Worm (Caenorhabditis elegans) whole organism, L1 larva: ENCODE data around the gene C05C9.2.
A peak's percentile ranks its signal among the peaks of the same experiment; 100 is the strongest.

ENCODE experiments used
- C04F5.9 ChIP-seq: sonication (generic microtip); optimal IDR thresholded peaks from 2 replicates; lab custom pipeline; 2016; ENCODE audit warnings: missing genetic modification characterization, missing compliant biosample characterization
- C16A3.4 ChIP-seq: fragments of 150-350 bp; optimal IDR thresholded peaks from 2 replicates; lab custom pipeline; 2014; ENCODE audit warnings: missing biosample characterization, missing genetic modification characterization
- C34B4.2 ChIP-seq: sonication (generic microtip); optimal IDR thresholded peaks from 2 replicates; lab custom pipeline; 2017; ENCODE audit warnings: mild to moderate bottlenecking, missing genetic modification characterization, missing compliant biosample characterization
- F16B12.6 ChIP-seq: fragments of 150-350 bp; optimal IDR thresholded peaks from 2 replicates; lab custom pipeline; 2014; ENCODE audit warnings: missing biosample characterization, missing genetic modification characterization
- aly-2 ChIP-seq: fragments of 150-350 bp; optimal IDR thresholded peaks from 2 replicates; lab custom pipeline; 2014; ENCODE audit warnings: missing biosample characterization, missing genetic modification characterization
- blmp-1 ChIP-seq: fragments of 150-350 bp; optimal IDR thresholded peaks from 2 replicates; lab custom pipeline; 2014; ENCODE audit warnings: missing biosample characterization, missing genetic modification characterization
- ceh-63 ChIP-seq: fragments of 200-800 bp; sonication (Bioruptor generic); optimal IDR thresholded peaks from 2 replicates; lab custom pipeline; 2018; ENCODE audit warnings: mild to moderate bottlenecking, missing genetic modification characterization, missing compliant biosample characterization
- ceh-8 ChIP-seq: fragments of 200-800 bp; sonication (Bioruptor generic); optimal IDR thresholded peaks from 2 replicates; lab custom pipeline; 2018; ENCODE audit warnings: mild to moderate bottlenecking, missing genetic modification characterization, moderate library complexity, missing compliant biosample characterization
- ces-1 ChIP-seq: fragments of 150-350 bp; optimal IDR thresholded peaks from 2 replicates; lab custom pipeline; 2014; ENCODE audit warnings: missing biosample characterization, missing genetic modification reagents, missing genetic modification characterization
- dpl-1 ChIP-seq, 3 experiments: fragments of 150-350 bp in 2 of 3; sonication (generic microtip) in 1 of 3; optimal IDR thresholded peaks; 2 replicates each; lab custom pipeline; 2014 to 2017; ENCODE audit warnings: missing biosample characterization in 3 of 3, missing genetic modification characterization in 3 of 3, missing genetic modification reagents in 3 of 3
- dsc-1 ChIP-seq: sonication (generic microtip); optimal IDR thresholded peaks from 2 replicates; lab custom pipeline; 2016; ENCODE audit warnings: mild to moderate bottlenecking, missing genetic modification characterization, missing compliant biosample characterization
- efl-3 ChIP-seq: fragments of 200-800 bp; sonication (Bioruptor generic); optimal IDR thresholded peaks from 2 replicates; lab custom pipeline; 2018; ENCODE audit warnings: mild to moderate bottlenecking, missing genetic modification characterization, missing compliant biosample characterization
- egl-13 ChIP-seq: sonication (generic microtip); optimal IDR thresholded peaks from 2 replicates; lab custom pipeline; 2016; ENCODE audit warnings: missing genotype, missing genetic modification reagents, missing genetic modification characterization, missing compliant biosample characterization
- elt-2 ChIP-seq: sonication (generic microtip); optimal IDR thresholded peaks from 2 replicates; lab custom pipeline; 2016; ENCODE audit warnings: missing genetic modification characterization, mild to moderate bottlenecking, inconsistent platforms, missing compliant biosample characterization, missing genetic modification reagents
- elt-3 ChIP-seq, 6 experiments: fragments of 150-350 bp in 1 of 6; sonication (generic microtip); optimal IDR thresholded peaks; 2 replicates each; lab custom pipeline; 2017 to 2018; ENCODE audit warnings: missing biosample characterization in 6 of 6, missing genetic modification characterization in 6 of 6, inconsistent platforms in 1 of 6
- fkh-10 ChIP-seq: sonication (generic microtip); optimal IDR thresholded peaks from 2 replicates; lab custom pipeline; 2017; ENCODE audit warnings: missing biosample characterization, missing genetic modification reagents, missing genetic modification characterization
- fos-1 ChIP-seq: fragments of 150-350 bp; optimal IDR thresholded peaks from 2 replicates; lab custom pipeline; 2014; ENCODE audit warnings: missing biosample characterization, missing genetic modification characterization
- grh-1 ChIP-seq: fragments of 200-800 bp; sonication (Bioruptor generic); IDR thresholded peaks from 2 replicates; pipeline ENCODE4 v1.3.6; 2022; ENCODE audit warnings: missing genetic modification reagents, missing genetic modification characterization, missing compliant biosample characterization
- hpl-2 ChIP-seq: fragments of 150-350 bp; optimal IDR thresholded peaks from 2 replicates; lab custom pipeline; 2014; ENCODE audit warnings: missing biosample characterization, missing genetic modification reagents, missing genetic modification characterization
- jun-1 ChIP-seq: fragments of 150-350 bp; optimal IDR thresholded peaks from 2 replicates; lab custom pipeline; 2014; ENCODE audit warnings: missing biosample characterization, missing genetic modification reagents, missing genetic modification characterization
- lin-14 ChIP-seq: fragments of 200-800 bp; sonication (Bioruptor generic); optimal IDR thresholded peaks from 2 replicates; lab custom pipeline; 2018; ENCODE audit warnings: mild to moderate bottlenecking, missing genetic modification characterization, moderate library complexity, missing compliant biosample characterization
- lin-35 ChIP-seq, 2 experiments: fragments of 150-350 bp; optimal IDR thresholded peaks; 2 replicates each; lab custom pipeline; 2014; ENCODE audit warnings: missing biosample characterization in 2 of 2, missing genetic modification characterization in 2 of 2, missing genetic modification reagents in 2 of 2
- lsy-2 ChIP-seq, 2 experiments: fragments of 150-350 bp; optimal IDR thresholded peaks; 2 replicates each; lab custom pipeline; 2014; ENCODE audit warnings: missing biosample characterization in 2 of 2, missing genetic modification characterization in 2 of 2
- mab-9 ChIP-seq: fragments of 200-800 bp; sonication (Bioruptor generic); IDR thresholded peaks from 2 replicates; pipeline ENCODE4 v1.3.6; 2022; ENCODE audit warnings: missing genetic modification reagents, missing genetic modification characterization, missing compliant biosample characterization
- mef-2 ChIP-seq: fragments of 150-350 bp; optimal IDR thresholded peaks from 2 replicates; lab custom pipeline; 2014; ENCODE audit warnings: missing biosample characterization, missing genetic modification characterization
- nhr-11 ChIP-seq: fragments of 150-350 bp; optimal IDR thresholded peaks from 2 replicates; lab custom pipeline; 2014; ENCODE audit warnings: missing biosample characterization, missing genetic modification characterization
- nhr-20 ChIP-seq: sonication (generic microtip); optimal IDR thresholded peaks from 2 replicates; lab custom pipeline; 2016; ENCODE audit warnings: mild to moderate bottlenecking, missing genetic modification characterization, missing compliant biosample characterization
- nhr-28 ChIP-seq: fragments of 150-350 bp; optimal IDR thresholded peaks from 2 replicates; lab custom pipeline; 2014; ENCODE audit warnings: missing biosample characterization, missing genetic modification characterization
- nhr-77 ChIP-seq: fragments of 150-350 bp; optimal IDR thresholded peaks from 2 replicates; lab custom pipeline; 2014; ENCODE audit warnings: missing biosample characterization, missing genetic modification characterization
- nhr-84 ChIP-seq: sonication (generic microtip); optimal IDR thresholded peaks from 2 replicates; lab custom pipeline; 2017; ENCODE audit warnings: missing biosample characterization, missing genetic modification characterization
- nhr-85 ChIP-seq: sonication (generic microtip); peaks from one replicate; lab custom pipeline; 2016; ENCODE audit warnings: missing genetic modification characterization, inconsistent platforms, missing compliant biosample characterization
- nhr-90 ChIP-seq: sonication (generic microtip); optimal IDR thresholded peaks from 2 replicates; lab custom pipeline; 2016; ENCODE audit warnings: mild to moderate bottlenecking, missing genetic modification characterization, missing compliant biosample characterization; ENCODE audit not compliant: poor library complexity
- pax-3 ChIP-seq: fragments of 200-800 bp; sonication (Bioruptor generic); optimal IDR thresholded peaks from 2 replicates; lab custom pipeline; 2018; ENCODE audit warnings: mild to moderate bottlenecking, missing genetic modification characterization, moderate library complexity, missing compliant biosample characterization
- pqm-1 ChIP-seq: sonication (generic microtip); optimal IDR thresholded peaks from 3 replicates; lab custom pipeline; 2017; ENCODE audit warnings: missing biosample characterization, missing genetic modification characterization
- skn-1 ChIP-seq: fragments of 150-350 bp; optimal IDR thresholded peaks from 2 replicates; lab custom pipeline; 2014; ENCODE audit warnings: missing biosample characterization, missing genetic modification characterization
- snpc-4 ChIP-seq: fragments of 150-350 bp; optimal IDR thresholded peaks from 2 replicates; lab custom pipeline; 2014; ENCODE audit warnings: missing biosample characterization, missing genetic modification characterization
- swsn-7 ChIP-seq: sonication (generic microtip); optimal IDR thresholded peaks from 2 replicates; lab custom pipeline; 2016; ENCODE audit warnings: missing genetic modification characterization, missing compliant biosample characterization
- tlp-1 ChIP-seq: fragments of 150-350 bp; optimal IDR thresholded peaks from 2 replicates; lab custom pipeline; 2014; ENCODE audit warnings: missing biosample characterization, missing genetic modification characterization
- unc-30 ChIP-seq: sonication (generic microtip); optimal IDR thresholded peaks from 2 replicates; lab custom pipeline; 2017; ENCODE audit warnings: missing biosample characterization, missing genetic modification characterization
- unc-86 ChIP-seq: sonication (generic microtip); optimal IDR thresholded peaks from 2 replicates; lab custom pipeline; 2016; ENCODE audit warnings: missing genetic modification characterization, missing compliant biosample characterization
- vab-15 ChIP-seq: sonication (generic microtip); optimal IDR thresholded peaks from 2 replicates; lab custom pipeline; 2017; ENCODE audit warnings: missing genotype, mild to moderate bottlenecking, missing genetic modification characterization, missing compliant biosample characterization
- zip-4 ChIP-seq: fragments of 200-800 bp; sonication (Bioruptor generic); optimal IDR thresholded peaks from 2 replicates; lab custom pipeline; 2018; ENCODE audit warnings: mild to moderate bottlenecking, missing genetic modification characterization, moderate library complexity, missing compliant biosample characterization
- ztf-11 ChIP-seq, 2 experiments: sonication (generic microtip); optimal IDR thresholded peaks; 2 replicates each; lab custom pipeline; 2016 to 2017; ENCODE audit warnings: missing genetic modification characterization in 2 of 2, missing biosample characterization in 1 of 2, missing compliant biosample characterization in 1 of 2

C05C9.2 gene

DNA sequence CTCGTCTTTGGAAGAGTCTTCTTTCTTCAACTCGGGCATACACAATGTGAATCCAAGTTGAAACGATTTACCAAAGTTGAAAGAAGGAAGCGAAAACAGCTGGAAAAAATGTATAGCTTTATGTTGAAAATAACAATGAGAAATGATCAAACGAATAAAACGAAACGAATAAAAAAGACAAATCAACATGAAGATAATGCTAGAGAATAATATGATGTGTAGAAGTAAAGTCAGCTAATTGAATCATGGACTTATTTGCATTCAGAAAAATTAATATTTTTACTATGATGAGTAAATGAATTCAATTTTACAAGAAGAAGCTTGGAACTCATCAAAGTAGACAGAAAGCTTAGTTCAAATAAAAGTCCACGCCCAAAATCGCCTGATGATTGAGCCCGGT is 27.3 kb upstream of the C05C9.2 start, which contains the start of gene alr-1:
Gene alr-1 (minus strand): TSS at position 101 of the 400 bp plus-strand sequence.
- no peak for TF ChIP-seq lsy-2 (tag; optimal IDR thresholded peaks at IDR 0.05; lab: Kevin White, UChicago)
- TF ChIP-seq fos-1 (tag; lab: Kevin White, UChicago) = no peak
- TF ChIP-seq ceh-63 (GFP tag; lab: Kevin White, UChicago) = no peak
- no peak for TF ChIP-seq skn-1 (tag; lab: Kevin White, UChicago)
- no peak for TF ChIP-seq dsc-1 (tag; lab: Kevin White, UChicago)
- no peak for TF ChIP-seq nhr-77
- TF ChIP-seq nhr-20 (tag; lab: Kevin White, UChicago) = no peak
- no peak for TF ChIP-seq pax-3 (tag; lab: Kevin White, UChicago)
- no peak for TF ChIP-seq mef-2 (tag; lab: Kevin White, UChicago)
- TF ChIP-seq mab-9 (GFP tag; lab: Robert Waterston, UW) = no peak
- no peak for TF ChIP-seq C04F5.9 (tag; lab: Kevin White, UChicago)
- no peak for TF ChIP-seq C16A3.4
- TF ChIP-seq swsn-7 (tag; lab: Kevin White, UChicago) = no peak

DNA sequence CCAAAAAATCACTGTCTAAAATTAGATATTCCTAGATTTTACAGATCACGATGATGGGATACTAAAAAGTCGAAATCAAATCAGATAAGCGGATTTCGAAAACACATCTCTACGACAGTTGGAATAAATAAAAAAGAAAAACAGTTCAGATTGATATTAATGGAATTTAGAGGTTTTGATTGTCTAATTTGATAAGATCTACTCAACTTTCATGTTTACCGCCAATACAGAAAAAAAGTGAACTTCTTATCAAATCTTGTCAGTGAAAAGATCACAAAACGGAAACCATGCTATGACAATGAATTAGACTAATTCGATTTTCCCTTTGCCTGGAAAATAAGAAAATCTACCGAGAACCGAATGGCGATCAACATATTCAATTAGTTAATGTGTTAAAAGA is 26.6 kb upstream of the C05C9.2 start:
- TF ChIP-seq fos-1 (tag; lab: Kevin White, UChicago) (no peak), nhr-85 (tag; lab: Kevin White, UChicago) (peak; percentile 66), ceh-8 (no peak), C16A3.4 (no peak), nhr-28 (tag; lab: Kevin White, UChicago) (no peak), dsc-1 (tag; lab: Kevin White, UChicago) (no peak), hpl-2 (GFP tag; lab: Kevin White, UChicago) (no peak), unc-86 (tag; lab: Kevin White, UChicago) (no peak), ztf-11 (tag; optimal IDR thresholded peaks at IDR 0.05; lab: Kevin White, UChicago) (no peak), nhr-11 (no peak), lin-14 (peak; percentile 27), jun-1 (tag; lab: Kevin White, UChicago) (no peak), blmp-1 (tag; lab: Kevin White, UChicago) (peak; percentile 72), elt-3 (tag; optimal IDR thresholded peaks at IDR 0.05; lab: Kevin White, UChicago) (peak in 2 of 6 experiments; percentile 15 to 84)

DNA sequence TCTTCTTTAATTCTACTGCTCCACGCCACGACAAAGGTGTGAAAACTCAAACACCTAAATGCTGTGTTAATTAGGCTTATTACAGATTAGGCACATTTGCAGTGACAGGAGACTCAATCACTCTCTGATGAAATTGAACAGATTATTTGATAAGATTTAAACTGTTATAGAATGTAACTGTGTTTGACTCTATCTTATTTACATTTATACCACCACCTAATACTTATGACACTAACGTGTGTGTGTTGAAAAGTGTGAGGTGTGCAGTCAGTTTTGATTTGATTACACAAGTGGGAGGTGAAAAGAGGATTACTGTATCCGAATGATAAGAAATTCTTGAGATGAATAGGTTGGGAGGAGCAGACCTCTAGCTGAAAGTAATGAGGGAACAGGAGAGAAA is 20.6 kb upstream of the C05C9.2 start:
- peak in 1 of 2 experiments; percentile 5 for TF ChIP-seq lsy-2 (tag; optimal IDR thresholded peaks at IDR 0.05; lab: Kevin White, UChicago)
- peak; percentile 77 for TF ChIP-seq elt-2 (tag; lab: Kevin White, UChicago)
- TF ChIP-seq snpc-4 (tag; lab: Kevin White, UChicago) = no peak
- TF ChIP-seq vab-15 = no peak
- no peak for TF ChIP-seq tlp-1 (tag; lab: Kevin White, UChicago)

DNA sequence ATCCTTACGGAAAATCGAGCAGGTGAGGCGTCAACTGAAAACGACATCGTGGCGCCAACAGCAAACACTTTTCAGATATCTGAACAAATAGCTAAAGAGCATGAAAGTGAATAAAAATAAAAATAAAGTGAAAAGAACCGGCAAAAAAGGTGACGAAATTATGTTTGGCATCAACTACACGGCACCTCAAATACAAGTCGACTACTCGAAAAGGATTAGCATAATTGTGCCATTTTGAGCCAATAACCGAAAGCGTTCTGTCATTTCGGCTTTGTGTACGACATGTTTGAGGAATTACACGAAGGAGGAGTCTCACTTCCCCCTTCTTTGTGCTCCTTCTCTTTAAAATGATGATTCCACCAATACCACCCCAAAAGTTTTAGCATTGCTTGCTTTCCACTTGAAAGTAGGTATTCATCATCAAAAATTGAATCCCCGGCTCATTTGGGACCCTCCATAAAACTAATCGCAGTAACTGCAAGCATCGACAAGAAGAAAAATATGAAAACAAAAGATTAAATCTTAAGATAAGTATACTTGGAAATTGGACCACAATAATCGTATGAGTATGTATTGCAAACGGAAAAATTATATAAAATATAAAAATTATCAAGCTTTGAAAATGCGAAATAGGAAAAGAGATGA is 18.0 kb upstream of the C05C9.2 start:
- TF ChIP-seq mab-9 (GFP tag; lab: Robert Waterston, UW) (0 out of 2 replicates have a peak, but pooled peaks have one; percentile 31), elt-2 (tag; lab: Kevin White, UChicago) (no peak), blmp-1 (tag; lab: Kevin White, UChicago) (no peak), vab-15 (no peak), lin-35 (GFP tag; optimal IDR thresholded peaks at IDR 0.05; lab: Kevin White, UChicago) (no peak)

DNA sequence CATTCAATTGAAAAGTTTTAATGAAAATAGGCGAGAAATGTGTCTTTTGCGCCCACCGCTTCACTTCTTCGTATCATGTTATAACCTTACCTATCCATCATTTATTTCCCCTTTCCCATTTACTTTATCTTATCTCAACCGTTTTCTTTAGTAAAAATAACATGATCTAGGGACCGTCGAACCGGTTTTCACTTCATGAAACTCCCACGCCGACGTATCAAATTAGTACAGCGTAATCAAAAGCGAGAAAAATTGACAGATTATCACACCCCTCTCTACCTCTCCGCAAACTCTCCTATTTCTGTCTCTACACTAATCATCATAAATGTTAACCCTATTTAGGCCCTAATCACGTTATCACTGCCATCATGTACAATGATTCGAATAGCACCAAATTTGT is 15.9 kb upstream of the C05C9.2 start:
- TF ChIP-seq efl-3 (GFP tag; lab: Kevin White, UChicago) (no peak), C16A3.4 (no peak), zip-4 (no peak), fos-1 (tag; lab: Kevin White, UChicago) (no peak), dsc-1 (tag; lab: Kevin White, UChicago) (no peak), C34B4.2 (no peak), nhr-84 (tag; lab: Kevin White, UChicago) (no peak), pqm-1 (tag; lab: Kevin White, UChicago) (no peak), dpl-1 (GFP tag; optimal IDR thresholded peaks at IDR 0.05; lab: Kevin White, UChicago) (no peak), unc-30 (tag; lab: Kevin White, UChicago) (no peak), vab-15 (no peak), F16B12.6 (no peak), skn-1 (tag; lab: Kevin White, UChicago) (no peak), grh-1 (GFP tag; lab: Robert Waterston, UW) (peak; percentile 72), elt-2 (tag; lab: Kevin White, UChicago) (no peak), aly-2 (tag; lab: Kevin White, UChicago) (no peak), fkh-10 (GFP tag; lab: Kevin White, UChicago) (no peak), nhr-90 (no peak), ces-1 (no peak), egl-13 (tag; lab: Kevin White, UChicago) (no peak), mab-9 (GFP tag; lab: Robert Waterston, UW) (no peak), blmp-1 (tag; lab: Kevin White, UChicago) (peak; percentile 93), elt-3 (tag; optimal IDR thresholded peaks at IDR 0.05; lab: Kevin White, UChicago) (peak in 5 of 6 experiments; percentile 81 to 97 (median 91))
